Fruit fly (Drosophila melanogaster) whole organism, embryonic: ENCODE measurements around the gene Sf3b3.

Experiments
- ATbp ChIP-seq: fragments of 200-800 bp; sonication (Bioruptor generic); optimal IDR thresholded peaks from 2 replicates; lab custom pipeline; 2017; ENCODE audit warnings: missing biosample characterization, mild to moderate bottlenecking, missing genetic modification characterization, missing genetic modification reagents
- Atf6 ChIP-seq: fragments of 200-800 bp; sonication (Bioruptor generic); IDR thresholded peaks from 2 replicates; pipeline ENCODE4 v1.3.6; 2022; ENCODE audit warnings: missing biosample characterization, missing genetic modification characterization
- B-H1 ChIP-seq: fragments of 200-800 bp; sonication (Bioruptor generic); IDR thresholded peaks from 3 replicates; pipeline ENCODE4 v1.3.6; 2022; ENCODE audit warnings: missing biosample characterization, missing genetic modification characterization
- CG10267 ChIP-seq: fragments of 200-800 bp; sonication (Bioruptor generic); optimal IDR thresholded peaks from 2 replicates; lab custom pipeline; 2018; ENCODE audit warnings: missing biosample characterization, mild to moderate bottlenecking, missing genetic modification characterization, moderate library complexity
- CG11504 ChIP-seq: fragments of 200-800 bp; sonication (Bioruptor generic); optimal IDR thresholded peaks from 3 replicates; lab custom pipeline; 2019; ENCODE audit warnings: missing biosample characterization, mild to moderate bottlenecking, missing genetic modification characterization, moderate library complexity
- CG12071 ChIP-seq: fragments of 200-800 bp; sonication (Bioruptor generic); optimal IDR thresholded peaks from 3 replicates; lab custom pipeline; 2018; ENCODE audit warnings: missing biosample characterization, mild to moderate bottlenecking, missing genetic modification characterization
- CG13287 ChIP-seq: fragments of 200-800 bp; sonication (Bioruptor generic); IDR thresholded peaks from 2 replicates; pipeline ENCODE4 v1.3.6; 2022; ENCODE audit warnings: missing biosample characterization, missing genetic modification characterization; ENCODE audit not compliant: partially characterized antibody
- CG1529 ChIP-seq: fragments of 200-800 bp; sonication (Bioruptor generic); optimal IDR thresholded peaks from 3 replicates; lab custom pipeline; 2018; ENCODE audit warnings: missing biosample characterization, missing genetic modification characterization
- CG18262 ChIP-seq: fragments of 200-800 bp; optimal IDR thresholded peaks from 3 replicates; lab custom pipeline; 2019; ENCODE audit warnings: missing biosample characterization, mild to moderate bottlenecking, missing genetic modification characterization, moderate library complexity
- CG2202 ChIP-seq: fragments of 200-800 bp; sonication (Bioruptor generic); optimal IDR thresholded peaks from 2 replicates; lab custom pipeline; 2018; ENCODE audit warnings: missing biosample characterization, mild to moderate bottlenecking, missing genetic modification characterization
- CG2875 ChIP-seq: fragments of 200-800 bp; sonication (Bioruptor generic); optimal IDR thresholded peaks from 2 replicates; lab custom pipeline; 2017; ENCODE audit warnings: missing biosample characterization, mild to moderate bottlenecking, missing genetic modification characterization, missing genetic modification reagents
- CG30020 ChIP-seq: fragments of 200-800 bp; optimal IDR thresholded peaks from 2 replicates; lab custom pipeline; 2019; ENCODE audit warnings: missing biosample characterization, mild to moderate bottlenecking, missing genetic modification characterization, moderate library complexity
- CG3163 ChIP-seq: fragments of 200-800 bp; sonication (Bioruptor generic); optimal IDR thresholded peaks from 3 replicates; lab custom pipeline; 2016; ENCODE audit warnings: missing biosample characterization, missing genetic modification characterization
- CG34224 ChIP-seq: fragments of 200-800 bp; sonication (Bioruptor generic); IDR thresholded peaks from 3 replicates; pipeline ENCODE4 v1.3.6; 2022; ENCODE audit warnings: missing biosample characterization, missing genetic modification characterization; ENCODE audit not compliant: partially characterized antibody
- CG4707 ChIP-seq: fragments of 200-800 bp; sonication (Bioruptor generic); optimal IDR thresholded peaks from 2 replicates; lab custom pipeline; 2018; ENCODE audit warnings: missing biosample characterization, mild to moderate bottlenecking, missing genetic modification characterization, moderate library complexity
- CG5245 ChIP-seq: fragments of 200-800 bp; sonication (Bioruptor generic); optimal IDR thresholded peaks from 3 replicates; lab custom pipeline; 2016; ENCODE audit warnings: missing biosample characterization, missing genetic modification characterization
- CG6791 ChIP-seq: fragments of 200-800 bp; sonication (Bioruptor generic); IDR thresholded peaks from 3 replicates; pipeline ENCODE4 v1.3.6; 2022; ENCODE audit warnings: missing biosample characterization, missing genetic modification characterization; ENCODE audit not compliant: partially characterized antibody
- CG7372 ChIP-seq: fragments of 200-800 bp; sonication (Bioruptor generic); IDR thresholded peaks from 2 replicates; pipeline ENCODE4 v1.3.6; 2022; ENCODE audit warnings: missing biosample characterization, missing genetic modification characterization
- CG7839 ChIP-seq: fragments of 200-800 bp; sonication (Bioruptor generic); optimal IDR thresholded peaks from 3 replicates; lab custom pipeline; 2018; ENCODE audit warnings: missing biosample characterization, mild to moderate bottlenecking, missing genetic modification characterization, moderate library complexity
- CG9609 ChIP-seq: fragments of 200-800 bp; sonication (Bioruptor generic); optimal IDR thresholded peaks from 3 replicates; lab custom pipeline; 2016; ENCODE audit warnings: missing biosample characterization, missing genetic modification characterization
- CHES-1-like ChIP-seq: fragments of 200-800 bp; sonication (Bioruptor generic); optimal IDR thresholded peaks from 2 replicates; lab custom pipeline; 2016; ENCODE audit warnings: missing biosample characterization, missing genetic modification characterization
- Dll ChIP-seq: fragments of 200-800 bp; sonication (Bioruptor generic); IDR thresholded peaks from 4 replicates; pipeline ENCODE4 v1.3.6; 2022; ENCODE audit warnings: missing biosample characterization, missing genetic modification characterization; ENCODE audit not compliant: partially characterized antibody
- Drgx ChIP-seq: fragments of 200-800 bp; sonication (Bioruptor generic); IDR thresholded peaks from 2 replicates; pipeline ENCODE4 v1.3.6; 2022; ENCODE audit warnings: missing biosample characterization, missing genetic modification characterization
- E2f1 ChIP-seq: fragments of 200-800 bp; sonication (Bioruptor generic); IDR thresholded peaks from 2 replicates; pipeline ENCODE4 v1.3.6; 2022; ENCODE audit warnings: missing biosample characterization, missing genetic modification characterization
- Elba2 ChIP-seq: fragments of 200-800 bp; sonication (Bioruptor generic); optimal IDR thresholded peaks from 3 replicates; lab custom pipeline; 2016; ENCODE audit warnings: missing biosample characterization, missing genetic modification characterization
- HLHmδ ChIP-seq: fragments of 200-800 bp; sonication (Bioruptor generic); optimal IDR thresholded peaks from 2 replicates; lab custom pipeline; 2018; ENCODE audit warnings: missing biosample characterization, mild to moderate bottlenecking, missing genetic modification characterization, moderate library complexity
- HmgD ChIP-seq: fragments of 200-800 bp; sonication (Bioruptor generic); optimal IDR thresholded peaks from 3 replicates; lab custom pipeline; 2016; ENCODE audit warnings: missing biosample characterization, missing genetic modification characterization
- Hmx ChIP-seq: fragments of 200-800 bp; sonication (Bioruptor generic); optimal IDR thresholded peaks from 2 replicates; lab custom pipeline; 2016; ENCODE audit warnings: missing biosample characterization, missing genetic modification characterization
- Hr3 ChIP-seq: fragments of 200-800 bp; sonication (Bioruptor generic); optimal IDR thresholded peaks from 3 replicates; lab custom pipeline; 2016; ENCODE audit warnings: missing biosample characterization, missing genetic modification characterization
- Lim3 ChIP-seq: fragments of 200-800 bp; sonication (Bioruptor generic); IDR thresholded peaks from 2 replicates; pipeline ENCODE4 v1.3.6; 2022; ENCODE audit warnings: missing biosample characterization, missing genetic modification characterization
- Neu2 ChIP-seq: fragments of 200-800 bp; sonication (Bioruptor generic); optimal IDR thresholded peaks from 3 replicates; lab custom pipeline; 2016; ENCODE audit warnings: missing biosample characterization, missing genetic modification characterization, borderline replicate concordance
- PHDP ChIP-seq: fragments of 200-800 bp; sonication (Bioruptor generic); optimal IDR thresholded peaks from 3 replicates; lab custom pipeline; 2018; ENCODE audit warnings: missing biosample characterization, mild to moderate bottlenecking, missing genetic modification characterization, moderate library complexity
- Sry-β ChIP-seq: fragments of 200-800 bp; sonication (Bioruptor generic); optimal IDR thresholded peaks from 2 replicates; lab custom pipeline; 2018; ENCODE audit warnings: missing biosample characterization, mild to moderate bottlenecking, missing genetic modification characterization, moderate library complexity
- crc ChIP-seq: fragments of 200-800 bp; sonication (Bioruptor generic); optimal IDR thresholded peaks from 2 replicates; lab custom pipeline; 2016; ENCODE audit warnings: missing biosample characterization, missing genetic modification characterization
- da ChIP-seq: fragments of 200-800 bp; sonication (Bioruptor generic); optimal IDR thresholded peaks from 2 replicates; lab custom pipeline; 2016; ENCODE audit warnings: missing biosample characterization, missing genetic modification characterization
- disco-r ChIP-seq: fragments of 200-800 bp; sonication (Bioruptor generic); optimal IDR thresholded peaks from 2 replicates; lab custom pipeline; 2016; ENCODE audit warnings: missing biosample characterization, missing genetic modification characterization
- ftz-f1 ChIP-seq: fragments of 200-800 bp; sonication (Bioruptor generic); optimal IDR thresholded peaks from 2 replicates; lab custom pipeline; 2016; ENCODE audit warnings: missing biosample characterization, missing genetic modification characterization
- gcm2 ChIP-seq: fragments of 200-800 bp; sonication (Bioruptor generic); optimal IDR thresholded peaks from 2 replicates; lab custom pipeline; 2016; ENCODE audit warnings: missing biosample characterization, missing genetic modification characterization
- ken ChIP-seq: fragments of 200-800 bp; sonication (Bioruptor generic); IDR thresholded peaks from 3 replicates; pipeline ENCODE4 v1.3.6; 2022; ENCODE audit warnings: missing biosample characterization, missing genetic modification characterization
- knrl ChIP-seq: fragments of 200-800 bp; sonication (Bioruptor generic); IDR thresholded peaks from 3 replicates; pipeline ENCODE4 v1.3.6; 2022; ENCODE audit warnings: missing biosample characterization, missing genetic modification characterization; ENCODE audit not compliant: partially characterized antibody
- mam ChIP-seq: fragments of 200-800 bp; sonication (Bioruptor generic); optimal IDR thresholded peaks from 3 replicates; lab custom pipeline; 2016; ENCODE audit warnings: missing biosample characterization, missing genetic modification characterization
- nau ChIP-seq: fragments of 200-800 bp; sonication (Bioruptor generic); optimal IDR thresholded peaks from 3 replicates; lab custom pipeline; 2017; ENCODE audit warnings: missing biosample characterization, mild to moderate bottlenecking, missing genetic modification characterization, missing genetic modification reagents
- p53 ChIP-seq: fragments of 200-800 bp; sonication (Bioruptor generic); optimal IDR thresholded peaks from 2 replicates; lab custom pipeline; 2016; ENCODE audit warnings: missing biosample characterization, missing genetic modification characterization
- sc ChIP-seq, 3 experiments: fragments of >200 bp in 2 of 3; fragments of 200-800 bp in 1 of 3; sonication (Bioruptor generic) in 1 of 3; optimal IDR thresholded peaks; 2 replicates in 2 of 3; 3 replicates in 1 of 3; lab custom pipeline; 2017; ENCODE audit warnings: mild to moderate bottlenecking in 1 of 3, missing biosample characterization in 1 of 3, missing genetic modification characterization in 1 of 3, missing genetic modification reagents in 1 of 3
- scrt ChIP-seq: fragments of 200-800 bp; sonication (Bioruptor generic); optimal IDR thresholded peaks from 2 replicates; lab custom pipeline; 2018; ENCODE audit warnings: missing biosample characterization, mild to moderate bottlenecking, missing genetic modification characterization, moderate library complexity
- sug ChIP-seq: fragments of 200-800 bp; optimal IDR thresholded peaks from 2 replicates; lab custom pipeline; 2019; ENCODE audit warnings: missing biosample characterization, mild to moderate bottlenecking, missing genetic modification characterization, moderate library complexity
- trem ChIP-seq: fragments of 200-800 bp; optimal IDR thresholded peaks from 3 replicates; lab custom pipeline; 2019; ENCODE audit warnings: missing biosample characterization, mild to moderate bottlenecking, missing genetic modification characterization, moderate library complexity
- twi ChIP-seq: fragments of 200-800 bp; optimal IDR thresholded peaks from 2 replicates; lab custom pipeline; 2019; ENCODE audit warnings: missing biosample characterization, mild to moderate bottlenecking, missing genetic modification characterization, moderate library complexity

Sf3b3 gene

DNA sequence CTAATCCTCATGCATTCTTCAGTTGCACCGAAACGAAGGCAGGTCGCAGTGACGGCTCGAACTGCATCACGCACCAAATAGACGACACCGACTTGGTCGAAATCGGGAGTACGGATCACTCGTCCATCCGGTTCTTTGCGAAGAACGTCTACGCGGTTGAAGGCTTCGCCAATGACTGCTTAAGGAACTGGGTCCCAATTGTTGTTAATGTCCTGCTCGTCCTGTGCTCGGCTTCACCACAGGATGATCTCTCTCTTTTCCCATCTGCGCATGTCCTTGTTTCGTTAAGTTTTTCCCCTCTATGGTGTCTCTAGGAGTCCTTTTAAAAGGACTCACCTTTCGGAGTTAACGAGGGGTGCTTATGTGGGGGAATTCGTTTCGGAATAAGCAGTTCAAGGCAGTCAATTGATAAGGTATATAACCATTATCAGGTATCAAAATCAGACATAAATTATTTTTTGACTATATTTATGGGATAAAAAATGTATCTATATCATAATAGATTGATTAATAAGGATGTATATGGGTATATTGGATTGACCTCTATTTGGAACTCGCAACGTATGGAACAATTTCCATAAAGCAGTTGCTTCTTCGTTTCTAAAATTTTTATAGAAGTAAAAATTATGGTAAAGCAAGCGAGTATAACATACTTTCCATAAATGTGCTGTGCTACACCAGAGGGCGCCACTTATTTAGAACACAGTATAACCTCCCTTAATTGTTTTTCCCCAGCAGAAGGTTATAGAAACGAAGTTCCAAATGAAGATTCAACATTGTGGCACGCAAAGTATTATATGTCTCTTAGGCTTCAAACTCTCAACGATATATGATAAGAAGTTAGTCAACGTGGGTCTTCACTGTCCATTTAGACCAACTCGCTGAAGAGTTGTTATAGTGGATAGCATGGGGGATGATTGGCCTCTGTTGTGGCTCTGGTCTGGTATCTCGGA is 24.2 kb upstream of the Sf3b3 start, which contains the start of gene dpr20 (continued):
- TF ChIP-seq Neu2 (GFP tag; lab: Kevin White, UChicago) (no peak), PHDP (tag; lab: Kevin White, UChicago) (peak; percentile 80), CG30020 (tag; lab: Kevin White, UChicago) (no peak), trem (no peak), crc (GFP tag; lab: Kevin White, UChicago) (peak; percentile 55), Dll (GFP tag; lab: Robert Waterston, UW) (no peak), Lim3 (GFP tag; lab: Robert Waterston, UW) (no peak), CHES-1-like (peak; percentile 65), CG34224 (GFP tag; lab: Robert Waterston, UW) (no peak), da (GFP tag; lab: Kevin White, UChicago) (no peak), ken (GFP tag; lab: Robert Waterston, UW) (peak; percentile 88), CG4707 (GFP tag; lab: Kevin White, UChicago) (peak; percentile 6), Drgx (GFP tag; lab: Robert Waterston, UW) (peak; percentile 92), Hmx (no peak), CG11504 (tag; lab: Kevin White, UChicago) (peak; percentile 70), knrl (GFP tag; lab: Robert Waterston, UW) (no peak; the same call in 2 of the 3 replicates), CG9609 (GFP tag; lab: Kevin White, UChicago) (peak; percentile 71), E2f1 (peak; percentile 83), CG3163 (GFP tag; lab: Kevin White, UChicago) (no peak), Sry-β (GFP tag; lab: Kevin White, UChicago) (no peak), CG10267 (tag; lab: Kevin White, UChicago) (peak; percentile 41), CG18262 (tag; lab: Kevin White, UChicago) (peak; percentile 49), HmgD (peak; percentile 36), CG6791 (GFP tag; lab: Robert Waterston, UW) (no peak), HLHmδ (no peak), p53 (GFP tag; lab: Kevin White, UChicago) (no peak), CG2202 (peak; percentile 10), CG2875 (peak; percentile 14), CG5245 (GFP tag; lab: Kevin White, UChicago) (peak; percentile 52), Elba2 (GFP tag; lab: Kevin White, UChicago) (no peak), CG7839 (peak; percentile 83), CG1529 (GFP tag; lab: Kevin White, UChicago) (no peak), mam (GFP tag; lab: Kevin White, UChicago) (peak; percentile 92), ftz-f1 (no peak), Hr3 (peak; percentile 64), sc (optimal IDR thresholded peaks at IDR 0.05; lab: Kevin White, UChicago) (no peak), sc (GFP tag; optimal IDR thresholded peaks at IDR 0.05; lab: Kevin White, UChicago) (peak; percentile 0), B-H1 (GFP tag; lab: Robert Waterston, UW) (peak; percentile 83), Atf6 (GFP tag; lab: Robert Waterston, UW) (peak; percentile 82), nau (no peak), CG7372 (GFP tag; lab: Robert Waterston, UW) (peak; percentile 81), disco-r (no peak), scrt (peak; percentile 76), CG12071 (GFP tag; lab: Kevin White, UChicago) (peak; percentile 89), ATbp (peak; percentile 40), sug (tag; lab: Kevin White, UChicago) (peak; percentile 64), CG13287 (GFP tag; lab: Robert Waterston, UW) (no peak), twi (peak; percentile 28), gcm2 (GFP tag; lab: Kevin White, UChicago) (peak; percentile 17)
